Fruit fly (Drosophila melanogaster): ENCODE data around the gene CG13313.

The CG13313 gene

DNA sequence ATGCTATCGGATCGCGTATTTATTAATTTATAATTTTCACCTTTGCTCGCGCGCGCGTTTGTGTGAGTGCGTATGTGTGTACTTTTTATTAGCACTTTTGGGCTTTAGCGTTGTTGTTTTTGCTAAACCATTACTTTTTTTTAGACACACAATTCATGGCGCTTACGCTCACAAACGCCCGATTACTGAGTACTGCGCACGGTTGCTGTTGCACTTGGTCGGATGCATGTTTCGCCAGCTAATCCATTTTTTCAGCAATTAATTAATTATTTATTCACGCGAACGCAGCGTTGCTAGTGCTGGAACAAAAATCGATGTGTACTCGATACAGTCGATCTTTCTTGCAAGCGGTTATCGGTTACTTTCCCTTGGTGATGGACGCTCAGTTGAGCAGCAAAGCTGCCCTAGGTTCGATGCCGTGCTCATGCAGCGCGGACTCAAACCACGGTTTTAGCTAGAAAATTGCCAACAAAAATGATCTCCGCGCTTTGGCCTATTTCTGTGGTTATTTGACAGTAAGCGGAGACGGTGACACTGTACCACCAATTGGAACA, 39.1 kb downstream of the CG13313 start, which contains the start of the genes smg and CG5087:
smg (minus strand) TSS at position 304 of the 554 bp plus-strand sequence.
CG5087 (plus strand) TSS at position 499 of the 554 bp plus-strand sequence.
- TF ChIP-seq Ets21C (GFP tag; optimal IDR thresholded peaks at IDR 0.05): no peak
- TF ChIP-seq CG34406 (GFP tag; optimal IDR thresholded peaks at IDR 0.05): no peak
- no peak for TF ChIP-seq topi (GFP tag; optimal IDR thresholded peaks at IDR 0.05)
- no peak for TF ChIP-seq Sox102F (GFP tag; optimal IDR thresholded peaks at IDR 0.05)
- TF ChIP-seq esn (GFP tag; optimal IDR thresholded peaks at IDR 0.05): no peak
- TF ChIP-seq Eip78C (GFP tag): no peak
- TF ChIP-seq CG32006 (GFP tag; optimal IDR thresholded peaks at IDR 0.05): no peak
- TF ChIP-seq eg (GFP tag; IDR thresholded peaks at IDR 0.05): no peak; the same call in 2 of the 3 replicates
- TF ChIP-seq Hr4 (GFP tag; optimal IDR thresholded peaks at IDR 0.05): no peak
- no peak for TF ChIP-seq CG16779 (tag; optimal IDR thresholded peaks at IDR 0.05)
- peak; percentile 7 for TF ChIP-seq lz (GFP tag; optimal IDR thresholded peaks at IDR 0.05)
- peak; percentile 14 for TF ChIP-seq Eip75B (GFP tag; optimal IDR thresholded peaks at IDR 0.05)
- TF ChIP-seq CG11902 (GFP tag; optimal IDR thresholded peaks at IDR 0.05): no peak
- peak; percentile 83 for TF ChIP-seq svp (GFP tag)
- TF ChIP-seq Sox15 (GFP tag; optimal IDR thresholded peaks at IDR 0.05): no peak
- TF ChIP-seq CG6276 (GFP tag; optimal IDR thresholded peaks at IDR 0.05): no peak
- no peak for TF ChIP-seq Blimp-1 (GFP tag; optimal IDR thresholded peaks at IDR 0.05)
- peak; percentile 13 for TF ChIP-seq Hr39 (GFP tag; optimal IDR thresholded peaks at IDR 0.05)
- no peak for TF ChIP-seq CG3919 (GFP tag; optimal IDR thresholded peaks at IDR 0.05)
- TF ChIP-seq fkh (GFP tag; optimal IDR thresholded peaks at IDR 0.05): peak; percentile 75
- no peak for TF ChIP-seq ss (GFP tag; optimal IDR thresholded peaks at IDR 0.05)
- TF ChIP-seq salr (GFP tag; optimal IDR thresholded peaks at IDR 0.05): no peak
- no peak for TF ChIP-seq CG10669 (GFP tag; optimal IDR thresholded peaks at IDR 0.05)
- TF ChIP-seq Eip93F (GFP tag; optimal IDR thresholded peaks at IDR 0.05): peak; percentile 13
- TF ChIP-seq vri (GFP tag; optimal IDR thresholded peaks at IDR 0.05): no peak
- TF ChIP-seq net (GFP tag; optimal IDR thresholded peaks at IDR 0.05): no peak

DNA sequence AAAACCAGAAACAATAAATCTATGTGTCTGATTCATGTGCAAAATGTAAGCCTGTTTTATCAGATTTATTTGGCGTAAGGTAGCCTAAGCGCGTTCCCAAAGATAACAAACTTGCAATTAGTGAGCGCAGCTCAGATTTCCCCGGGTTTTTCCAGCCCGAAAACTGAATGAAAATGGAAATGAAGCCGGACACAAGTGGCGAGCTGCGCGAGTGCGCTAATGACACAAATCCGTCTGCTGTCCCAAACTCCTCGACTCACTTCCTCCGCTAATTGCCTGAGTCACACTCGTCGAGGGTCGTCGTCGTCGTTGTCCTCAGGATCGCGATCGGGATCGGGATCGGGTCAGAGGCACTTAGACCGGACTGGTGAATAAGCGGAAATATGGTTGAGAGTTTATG, 43.9 kb downstream of the CG13313 start:
- no peak for TF ChIP-seq Lpt (GFP tag; optimal IDR thresholded peaks at IDR 0.05)
- no peak for TF ChIP-seq dac (GFP tag; optimal IDR thresholded peaks at IDR 0.05)
- no peak for TF ChIP-seq salr (GFP tag; optimal IDR thresholded peaks at IDR 0.05)
- no peak for TF ChIP-seq Hr4 (GFP tag; optimal IDR thresholded peaks at IDR 0.05)
- no peak for TF ChIP-seq CG16779 (tag; optimal IDR thresholded peaks at IDR 0.05)
- no peak for TF ChIP-seq fd85E (GFP tag; optimal IDR thresholded peaks at IDR 0.05)

DNA sequence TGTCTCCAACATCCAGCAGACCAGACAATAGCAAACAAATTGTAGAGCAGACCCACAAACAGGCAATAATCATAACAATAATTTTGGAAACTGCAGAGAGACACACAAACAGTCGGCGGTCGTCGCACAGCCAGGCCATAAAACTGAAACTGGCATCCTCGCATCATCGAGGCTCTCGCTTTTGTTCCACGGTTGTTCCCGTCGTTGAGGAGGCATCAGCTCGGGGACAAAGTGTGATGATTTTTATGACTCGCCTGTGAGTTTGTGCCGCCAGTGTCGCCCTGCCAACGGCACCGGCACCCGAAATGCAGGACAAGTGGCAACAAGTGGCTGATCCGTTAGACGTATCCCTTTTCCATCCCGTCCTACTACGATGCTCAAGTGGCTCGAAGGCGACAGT, 44.7 kb downstream of the CG13313 start:
- TF ChIP-seq CG3919 (GFP tag; optimal IDR thresholded peaks at IDR 0.05): no peak
- TF ChIP-seq CG11294 (GFP tag; IDR thresholded peaks at IDR 0.05): no peak
- no peak for TF ChIP-seq Hr39 (GFP tag; optimal IDR thresholded peaks at IDR 0.05)

DNA sequence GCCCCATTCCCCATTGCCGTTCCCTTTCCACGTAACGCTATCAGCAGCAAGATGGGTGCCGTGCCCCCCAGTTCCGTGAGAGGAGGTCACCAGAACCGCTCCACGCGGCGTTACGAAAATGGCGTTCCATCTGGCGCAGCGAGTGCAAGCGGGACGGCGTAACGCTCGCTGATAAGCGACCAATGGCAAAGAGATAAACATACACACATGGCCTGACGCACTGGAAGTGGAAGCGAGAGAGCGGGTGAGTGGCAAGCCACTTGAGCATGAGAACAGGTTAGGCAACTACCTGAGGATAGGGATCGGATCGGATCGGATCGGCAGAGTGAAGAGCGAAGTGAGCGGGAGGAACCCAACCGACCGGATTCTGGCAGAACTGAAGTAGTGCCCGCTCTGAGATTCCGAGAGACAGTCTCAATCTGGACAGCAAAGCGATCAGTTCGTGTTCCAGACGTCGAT, 46.2 kb downstream of the CG13313 start, which contains the start of gene Doc3:
Doc3 (plus strand) TSS at position 409 of the 459 bp plus-strand sequence.
- TF ChIP-seq CG8319 (GFP tag; optimal IDR thresholded peaks at IDR 0.05) (peak; percentile 99), CG6163 (GFP tag; IDR thresholded peaks at IDR 0.05) (peak; percentile 52; the same call in 1 of the 3 replicates), svp (GFP tag) (peak; percentile 98), CG6854 (GFP tag; optimal IDR thresholded peaks at IDR 0.05) (peak; percentile 93), ss (GFP tag; optimal IDR thresholded peaks at IDR 0.05) (peak in 1 of 2 experiments; percentile 60), CG1621 (tag; optimal IDR thresholded peaks at IDR 0.05) (peak; percentile 3), Ets96B (tag; optimal IDR thresholded peaks at IDR 0.05) (no peak), fkh (GFP tag; optimal IDR thresholded peaks at IDR 0.05) (peak; percentile 43), Eip75B (GFP tag; optimal IDR thresholded peaks at IDR 0.05) (no peak)

Data from whole organism, prepupa.